Fruit fly (Drosophila melanogaster): ENCODE data around the gene Ugt49B2.

Ugt49B2 gene

dm6 chr3R:21433879-21434559 lies 34.5 kb upstream of the Ugt49B2 start, which contains the start of gene lbl:
TSS of gene lbl (minus strand) at chr3R:21434133.
- TF ChIP-seq CG10631 (GFP tag; optimal IDR thresholded peaks at IDR 0.05) (no peak), ss (GFP tag; optimal IDR thresholded peaks at IDR 0.05) (peak in 1 of 2 experiments; percentile 27), Smox (GFP tag; optimal IDR thresholded peaks at IDR 0.05) (no peak), dsx (GFP tag; optimal IDR thresholded peaks at IDR 0.05; ENCODE audit: poor library complexity, severe bottlenecking) (peak; percentile 2), Eip75B (GFP tag; optimal IDR thresholded peaks at IDR 0.05) (no peak)

DNA sequence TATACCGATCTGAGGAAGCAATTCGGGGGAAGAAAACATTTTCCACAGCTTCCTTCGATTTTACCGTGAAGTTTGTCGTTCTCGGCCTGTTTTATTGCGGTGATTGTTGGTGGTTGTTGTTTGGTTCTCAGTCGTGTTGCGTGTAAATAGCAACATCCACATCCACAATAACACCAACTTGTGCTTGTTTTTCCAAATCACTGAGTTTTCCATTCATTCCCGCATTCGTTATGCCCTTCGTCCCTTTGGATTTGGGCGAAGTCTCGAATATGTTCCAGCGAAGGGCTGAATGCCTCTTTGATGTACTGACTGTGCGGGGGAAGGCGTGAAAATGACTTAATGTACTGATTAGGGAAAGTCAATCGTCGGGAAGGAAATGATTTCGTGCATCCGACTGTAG lies 27.3 kb upstream of the Ugt49B2 start:
- TF ChIP-seq Blimp-1 (GFP tag; optimal IDR thresholded peaks at IDR 0.05) (no peak), Gug (GFP tag; IDR thresholded peaks at IDR 0.05) (no peak), Eip93F (GFP tag; optimal IDR thresholded peaks at IDR 0.05) (no peak), CG16779 (tag; optimal IDR thresholded peaks at IDR 0.05) (no peak), Met (GFP tag; optimal IDR thresholded peaks at IDR 0.05) (no peak), CG11902 (GFP tag; optimal IDR thresholded peaks at IDR 0.05) (no peak), CG6163 (GFP tag; IDR thresholded peaks at IDR 0.05) (no peak), vri (GFP tag; optimal IDR thresholded peaks at IDR 0.05) (no peak), fkh (GFP tag; optimal IDR thresholded peaks at IDR 0.05) (no peak), CG6276 (GFP tag; optimal IDR thresholded peaks at IDR 0.05) (no peak), topi (GFP tag; optimal IDR thresholded peaks at IDR 0.05) (no peak), Sox15 (GFP tag; optimal IDR thresholded peaks at IDR 0.05) (no peak), CG3919 (GFP tag; optimal IDR thresholded peaks at IDR 0.05) (no peak), Ets21C (GFP tag; optimal IDR thresholded peaks at IDR 0.05) (no peak), Ets96B (tag; optimal IDR thresholded peaks at IDR 0.05) (no peak), CG6792 (GFP tag; optimal IDR thresholded peaks at IDR 0.05) (no peak), CG11294 (GFP tag; IDR thresholded peaks at IDR 0.05) (no peak), CG11762 (GFP tag; optimal IDR thresholded peaks at IDR 0.05; ENCODE audit: insufficient read depth) (no peak), esn (GFP tag; optimal IDR thresholded peaks at IDR 0.05) (no peak), CG6808 (GFP tag; optimal IDR thresholded peaks at IDR 0.05) (no peak)

DNA sequence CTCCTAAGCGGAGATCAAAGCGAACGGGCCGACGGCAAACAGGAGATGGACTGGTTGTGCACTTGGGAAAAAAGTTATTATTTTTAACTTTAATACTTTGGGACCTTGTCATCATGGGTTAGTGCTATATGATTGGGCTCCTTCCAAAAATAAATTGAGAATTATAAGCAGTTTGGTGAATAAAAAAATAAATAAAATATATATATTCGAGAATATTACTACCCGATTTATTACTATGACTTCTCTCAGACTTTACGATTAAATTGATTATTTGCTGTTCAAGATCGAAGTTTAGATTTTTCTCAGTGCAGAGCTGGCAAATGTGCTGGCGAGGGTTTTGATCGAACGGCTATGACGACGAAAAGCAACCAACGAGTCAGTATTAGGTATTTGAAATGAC lies 20.4 kb upstream of the Ugt49B2 start:
- no peak for TF ChIP-seq fd85E (GFP tag; optimal IDR thresholded peaks at IDR 0.05)
- no peak for TF ChIP-seq CG11294 (GFP tag; IDR thresholded peaks at IDR 0.05)
- peak; percentile 45 for TF ChIP-seq CG6276 (GFP tag; optimal IDR thresholded peaks at IDR 0.05)
- peak; percentile 43 for TF ChIP-seq CG3032 (tag; optimal IDR thresholded peaks at IDR 0.05)
- TF ChIP-seq CG15336 (GFP tag; IDR thresholded peaks at IDR 0.05) = no peak
- no peak for TF ChIP-seq Sox15 (GFP tag; optimal IDR thresholded peaks at IDR 0.05)
- TF ChIP-seq CG8632 (GFP tag; optimal IDR thresholded peaks at IDR 0.05) = no peak
- TF ChIP-seq CG1621 (tag; optimal IDR thresholded peaks at IDR 0.05) = no peak
- TF ChIP-seq eg (GFP tag; IDR thresholded peaks at IDR 0.05) = peak; percentile 43; the same call in 2 of the 3 replicates
- 0 out of 3 replicates have a peak, but pooled peaks have one; percentile 27 for TF ChIP-seq CG6163 (GFP tag; IDR thresholded peaks at IDR 0.05)
- TF ChIP-seq CG32006 (GFP tag; optimal IDR thresholded peaks at IDR 0.05) = peak; percentile 10
- TF ChIP-seq fd59A (GFP tag; optimal IDR thresholded peaks at IDR 0.05) = no peak
- TF ChIP-seq Hr38 (GFP tag; optimal IDR thresholded peaks at IDR 0.05) = no peak
- TF ChIP-seq Eip93F (GFP tag; optimal IDR thresholded peaks at IDR 0.05) = no peak
- TF ChIP-seq Ets96B (tag; optimal IDR thresholded peaks at IDR 0.05) = peak; percentile 32
- TF ChIP-seq acj6 (GFP tag; optimal IDR thresholded peaks at IDR 0.05) = no peak
- peak; percentile 53 for TF ChIP-seq Eip78C (GFP tag)
- TF ChIP-seq svp (GFP tag) = peak; percentile 19
- peak; percentile 19 for TF ChIP-seq spab (GFP tag; optimal IDR thresholded peaks at IDR 0.05)
- no peak for TF ChIP-seq CG11762 (GFP tag; optimal IDR thresholded peaks at IDR 0.05; ENCODE audit: insufficient read depth)
- peak; percentile 52 for TF ChIP-seq CG10669 (GFP tag; optimal IDR thresholded peaks at IDR 0.05)
- peak; percentile 31 for TF ChIP-seq CG3919 (GFP tag; optimal IDR thresholded peaks at IDR 0.05)
- no peak for TF ChIP-seq ss (GFP tag; optimal IDR thresholded peaks at IDR 0.05)
- TF ChIP-seq Sox14 (GFP tag; optimal IDR thresholded peaks at IDR 0.05) = no peak
- TF ChIP-seq CG4318 (GFP tag; optimal IDR thresholded peaks at IDR 0.05) = no peak
- TF ChIP-seq topi (GFP tag; optimal IDR thresholded peaks at IDR 0.05) = peak; percentile 1
- TF ChIP-seq CG6808 (GFP tag; optimal IDR thresholded peaks at IDR 0.05) = peak; percentile 33
- peak; percentile 0 for TF ChIP-seq Lpt (GFP tag; optimal IDR thresholded peaks at IDR 0.05)
- no peak for TF ChIP-seq Sox102F (GFP tag; optimal IDR thresholded peaks at IDR 0.05)
- no peak for TF ChIP-seq net (GFP tag; optimal IDR thresholded peaks at IDR 0.05)

Data from whole organism, prepupa.